Worm (Caenorhabditis elegans): ENCODE measurements around the gene sre-11.

- TF ChIP-seq him-1 (tag; optimal IDR thresholded peaks at IDR 0.05), result no peak
- no peak for TF ChIP-seq dao-5 (tag; optimal IDR thresholded peaks at IDR 0.05)
- TF ChIP-seq W03F9.2 (tag; optimal IDR thresholded peaks at IDR 0.05), result no peak
Observed at ce11 chrV:7723967-7724544, 40.3 kb upstream of the sre-11 start, which contains the start of the genes ZK105.6 and ZK105.8.

Measured in whole organism, L4/young adult.